Worm (Caenorhabditis elegans) whole organism, L4 larva: ENCODE results near the gene nlp-27.

Experiments
- D1046.2 ChIP-seq: fragments of 200-800 bp; sonication (Bioruptor generic); IDR thresholded peaks from 2 replicates; pipeline ENCODE4 v1.3.6; 2022; ENCODE audit warnings: missing genetic modification characterization, missing compliant biosample characterization
- F37D6.2 ChIP-seq: sonication (generic microtip); optimal IDR thresholded peaks from 2 replicates; lab custom pipeline; 2016; ENCODE audit warnings: mild to moderate bottlenecking, missing genetic modification characterization, missing compliant biosample characterization
- F44E2.7 ChIP-seq: fragments of 200-800 bp; sonication (Bioruptor generic); IDR thresholded peaks from 2 replicates; pipeline ENCODE4 v2.1.2; 2022; ENCODE audit warnings: missing genetic modification characterization, missing compliant biosample characterization
- F49E8.2 ChIP-seq: sonication (generic microtip); optimal IDR thresholded peaks from 2 replicates; lab custom pipeline; 2016; ENCODE audit warnings: missing compliant biosample characterization, mild to moderate bottlenecking, missing genetic modification characterization, borderline replicate concordance
- T26A8.4 ChIP-seq: fragments of 200-800 bp; sonication (Bioruptor generic); IDR thresholded peaks from 2 replicates; pipeline ENCODE4 v1.3.6; 2022; ENCODE audit warnings: missing genetic modification characterization, missing compliant biosample characterization
- Y105C5A.15 ChIP-seq: fragments of 200-800 bp; sonication (Bioruptor generic); IDR thresholded peaks from 2 replicates; pipeline ENCODE4 v1.3.6; 2022; ENCODE audit warnings: missing genetic modification characterization, missing compliant biosample characterization
- Y48G9A.11 ChIP-seq: fragments of 200-800 bp; sonication (Bioruptor generic); IDR thresholded peaks from 2 replicates; pipeline ENCODE4 v1.3.6; 2022; ENCODE audit warnings: missing genetic modification reagents, missing genetic modification characterization, missing compliant biosample characterization
- aha-1 ChIP-seq: fragments of 150-350 bp; peaks from one replicate; lab custom pipeline; 2014; ENCODE audit warnings: missing biosample characterization, missing genetic modification characterization
- ceh-20 ChIP-seq: fragments of 200-800 bp; sonication (Bioruptor generic); IDR thresholded peaks from 2 replicates; pipeline ENCODE4 v1.3.6; 2022; ENCODE audit warnings: missing genetic modification reagents, missing genetic modification characterization, missing compliant biosample characterization
- ceh-44 ChIP-seq: fragments of 200-800 bp; sonication (Bioruptor generic); IDR thresholded peaks from 2 replicates; pipeline ENCODE4 v1.3.6; 2022; ENCODE audit warnings: missing genetic modification reagents, missing genetic modification characterization, missing compliant biosample characterization
- ceh-62 ChIP-seq: sonication (generic microtip); optimal IDR thresholded peaks from 2 replicates; lab custom pipeline; 2017; ENCODE audit warnings: missing biosample characterization, missing genetic modification characterization
- ceh-82 ChIP-seq: sonication (generic microtip); optimal IDR thresholded peaks from 2 replicates; lab custom pipeline; 2017; ENCODE audit warnings: missing biosample characterization, missing genetic modification characterization
- daf-16 ChIP-seq, 3 experiments: sonication (generic microtip); optimal IDR thresholded peaks; 2 replicates each; lab custom pipeline; 2016 to 2017; ENCODE audit warnings: missing genetic modification characterization in 3 of 3, missing genetic modification reagents in 3 of 3, mild to moderate bottlenecking in 2 of 3, missing compliant biosample characterization in 2 of 3, missing biosample characterization in 1 of 3, moderate library complexity in 1 of 3
- egl-27 ChIP-seq: sonication (generic microtip); optimal IDR thresholded peaks from 3 replicates; lab custom pipeline; 2017; ENCODE audit warnings: missing biosample characterization, missing genetic modification reagents, missing genetic modification characterization
- egl-43 ChIP-seq: fragments of 200-800 bp; sonication (Bioruptor generic); IDR thresholded peaks from 2 replicates; pipeline ENCODE4 v1.3.6; 2022; ENCODE audit warnings: missing genetic modification reagents, missing genetic modification characterization, missing compliant biosample characterization
- fkh-10 ChIP-seq: fragments of 150-350 bp; optimal IDR thresholded peaks from 2 replicates; lab custom pipeline; 2014; ENCODE audit warnings: missing biosample characterization, missing genetic modification reagents, missing genetic modification characterization
- lin-1 ChIP-seq: fragments of 200-800 bp; sonication (Bioruptor generic); IDR thresholded peaks from 2 replicates; pipeline ENCODE4 v1.3.6; 2022; ENCODE audit warnings: missing genetic modification reagents, missing genetic modification characterization, missing compliant biosample characterization
- madf-5 ChIP-seq, 2 experiments: fragments of 200-800 bp; sonication (Bioruptor generic); IDR thresholded peaks; 2 replicates each; pipeline ENCODE4 v1.3.6; 2022; ENCODE audit warnings: missing compliant biosample characterization in 2 of 2, missing genetic modification characterization in 2 of 2
- mdl-1 ChIP-seq, 2 experiments: fragments of 150-350 bp in 1 of 2; sonication (generic microtip) in 1 of 2; optimal IDR thresholded peaks; 2 replicates each; lab custom pipeline; 2014 to 2017; ENCODE audit warnings: missing biosample characterization in 2 of 2, missing genetic modification characterization in 2 of 2
- nhr-10 ChIP-seq: fragments of 150-350 bp; optimal IDR thresholded peaks from 2 replicates; lab custom pipeline; 2014; ENCODE audit warnings: missing biosample characterization, missing genetic modification characterization
- nhr-28 ChIP-seq: fragments of 150-350 bp; optimal IDR thresholded peaks from 2 replicates; lab custom pipeline; 2014; ENCODE audit warnings: missing biosample characterization, missing genetic modification characterization
- nhr-48 ChIP-seq: sonication (generic microtip); optimal IDR thresholded peaks from 2 replicates; lab custom pipeline; 2016; ENCODE audit warnings: mild to moderate bottlenecking, missing genetic modification characterization, missing compliant biosample characterization
- nhr-76 ChIP-seq: fragments of 150-350 bp; optimal IDR thresholded peaks from 2 replicates; lab custom pipeline; 2014; ENCODE audit warnings: missing biosample characterization, missing genetic modification characterization
- nhr-77 ChIP-seq: fragments of 150-350 bp; optimal IDR thresholded peaks from 2 replicates; lab custom pipeline; 2014; ENCODE audit warnings: missing biosample characterization, missing genetic modification characterization
- pha-4 ChIP-seq, 2 experiments: fragments of 150-350 bp in 1 of 2; fragments of 200-800 bp in 1 of 2; sonication (Bioruptor generic) in 1 of 2; IDR thresholded peaks in 1 of 2; optimal IDR thresholded peaks in 1 of 2; 2 replicates each; pipeline versions ENCODE4 v1.3.6 to Lab custom; 2014 to 2022; ENCODE audit warnings: missing genetic modification characterization in 2 of 2, missing genetic modification reagents in 2 of 2, missing biosample characterization in 1 of 2, missing compliant biosample characterization in 1 of 2
- pqm-1 ChIP-seq: sonication (generic microtip); optimal IDR thresholded peaks from 2 replicates; lab custom pipeline; 2017; ENCODE audit warnings: missing biosample characterization, missing genetic modification characterization
- snpc-1.2 ChIP-seq: fragments of 200-800 bp; sonication (Bioruptor generic); IDR thresholded peaks from 2 replicates; pipeline ENCODE4 v1.3.6; 2022; ENCODE audit warnings: missing genetic modification reagents, missing genetic modification characterization, missing compliant biosample characterization
- snpc-4 ChIP-seq: fragments of 150-350 bp; optimal IDR thresholded peaks from 2 replicates; lab custom pipeline; 2014; ENCODE audit warnings: missing biosample characterization, missing genetic modification characterization
- spr-1 ChIP-seq: sonication (generic microtip); optimal IDR thresholded peaks from 2 replicates; lab custom pipeline; 2016; ENCODE audit warnings: mild to moderate bottlenecking, missing genetic modification characterization, missing compliant biosample characterization
- unc-62 ChIP-seq, 3 experiments: fragments of 150-350 bp in 1 of 3; sonication (generic microtip); optimal IDR thresholded peaks in 2 of 3; peaks in 1 of 3; 1 replicate in 1 of 3; 2 replicates in 2 of 3; lab custom pipeline; 2014 to 2017; ENCODE audit warnings: missing biosample characterization in 3 of 3, missing genetic modification characterization in 3 of 3, missing genetic modification reagents in 3 of 3, missing genotype in 1 of 3
- vab-7 ChIP-seq: fragments of 200-800 bp; sonication (Bioruptor generic); IDR thresholded peaks from 2 replicates; pipeline ENCODE4 v1.3.6; 2022; ENCODE audit warnings: missing genetic modification reagents, missing genetic modification characterization, missing compliant biosample characterization

Gene nlp-27

ce11 chrV:3945053-3945452 lies 44.1 kb upstream of the nlp-27 start, which contains the start of gene cyp-35B3:
TSS of gene cyp-35B3 (plus strand) at chrV:3945353.
- TF ChIP-seq snpc-4 (tag; lab: Kevin White, UChicago) (no peak), F37D6.2 (tag; lab: Kevin White, UChicago) (no peak), snpc-1.2 (GFP tag; lab: Robert Waterston, UW) (no peak), lin-1 (GFP tag; lab: Robert Waterston, UW) (no peak)

- TF ChIP-seq aha-1 (tag; lab: Kevin White, UChicago) (peak; percentile 65), daf-16 (GFP tag; optimal IDR thresholded peaks at IDR 0.05; lab: Kevin White, UChicago) (no peak), daf-16 (tag; optimal IDR thresholded peaks at IDR 0.05; lab: Kevin White, UChicago) (peak; percentile 66), D1046.2 (GFP tag; lab: Robert Waterston, UW) (no peak)
Observed at ce11 chrV:3949723-3950122, 39.5 kb upstream of the nlp-27 start, which contains the start of gene dach-1. TSS of gene dach-1 (plus strand) at chrV:3950023.

- TF ChIP-seq nhr-77 (tag; lab: Kevin White, UChicago) (no peak), ceh-62 (tag; lab: Kevin White, UChicago) (no peak), F44E2.7 (GFP tag; lab: Robert Waterston, UW) (no peak), F37D6.2 (tag; lab: Kevin White, UChicago) (no peak), nhr-10 (tag; lab: Kevin White, UChicago) (no peak), vab-7 (GFP tag; lab: Robert Waterston, UW) (no peak), pqm-1 (tag; lab: Kevin White, UChicago) (no peak), madf-5 (GFP tag; IDR thresholded peaks at IDR 0.05; lab: Robert Waterston, UW) (no peak), Y105C5A.15 (no peak), F49E8.2 (tag; lab: Kevin White, UChicago) (no peak), T26A8.4 (no peak), Y48G9A.11 (GFP tag; lab: Robert Waterston, UW) (no peak), unc-62 (GFP tag; optimal IDR thresholded peaks at IDR 0.05 in 1 of 2; lab: Kevin White, UChicago) (no peak), unc-62 (tag; optimal IDR thresholded peaks at IDR 0.05; lab: Kevin White, UChicago) (no peak), egl-27 (tag; lab: Kevin White, UChicago) (no peak), mdl-1 (tag; optimal IDR thresholded peaks at IDR 0.05; lab: Kevin White, UChicago) (no peak), ceh-20 (GFP tag; lab: Robert Waterston, UW) (no peak), aha-1 (tag; lab: Kevin White, UChicago) (no peak)
Observed at ce11 chrV:3953739-3954138, 35.4 kb upstream of the nlp-27 start, which contains the start of gene str-247. TSS of gene str-247 (plus strand) at chrV:3954039.

DNA sequence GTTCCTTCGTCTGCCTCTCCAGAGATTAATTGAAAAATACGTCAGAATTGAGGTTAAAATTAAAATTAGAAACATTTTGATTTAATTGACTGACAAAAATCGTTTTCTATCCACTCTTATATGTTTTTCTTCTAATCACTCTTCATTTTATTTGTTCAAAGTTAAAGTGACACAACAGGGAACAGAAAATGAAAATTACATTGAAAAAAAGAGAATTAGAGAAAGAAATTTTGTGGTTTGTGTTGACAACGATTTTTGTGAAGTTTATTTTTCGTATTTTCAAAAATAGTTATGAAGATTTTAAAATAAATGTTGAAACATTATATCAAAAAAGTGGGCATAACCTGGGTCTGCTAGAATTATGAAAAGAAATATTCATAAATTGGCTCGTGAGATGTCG lies 31.6 kb upstream of the nlp-27 start, which contains the start of gene cyp-34A5:
Gene cyp-34A5 (minus strand): TSS at position 101 of the 400 bp plus-strand sequence.
- no peak for TF ChIP-seq nhr-48 (tag; lab: Kevin White, UChicago)
- peak; percentile 49 for TF ChIP-seq nhr-28 (tag; lab: Kevin White, UChicago)

DNA sequence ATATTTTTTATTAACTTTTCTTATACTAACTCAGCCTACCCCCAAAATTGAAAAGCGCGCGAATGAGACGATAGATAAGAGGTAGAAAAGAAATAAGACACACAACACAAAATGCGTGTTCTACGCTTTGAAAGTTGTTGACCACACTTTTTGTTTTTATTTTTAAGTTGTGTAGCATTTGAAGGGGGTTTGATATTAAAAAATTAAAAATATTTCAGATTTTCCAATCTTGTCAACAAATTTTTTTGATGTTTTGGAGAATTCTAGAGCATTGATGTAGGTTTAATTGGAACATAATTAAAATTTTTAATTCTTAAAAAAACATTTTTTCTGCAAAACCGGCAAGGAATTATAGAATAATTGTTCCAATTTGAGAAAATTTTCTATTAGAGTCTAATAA lies 27.9 kb upstream of the nlp-27 start, which contains the start of gene cyp-34A6:
Gene cyp-34A6 (minus strand): TSS at position 101 of the 400 bp plus-strand sequence.
- TF ChIP-seq ceh-44 (GFP tag; lab: Robert Waterston, UW) (no peak), daf-16 (GFP tag; optimal IDR thresholded peaks at IDR 0.05; lab: Kevin White, UChicago) (no peak), daf-16 (tag; optimal IDR thresholded peaks at IDR 0.05; lab: Kevin White, UChicago) (peak; percentile 49)

DNA sequence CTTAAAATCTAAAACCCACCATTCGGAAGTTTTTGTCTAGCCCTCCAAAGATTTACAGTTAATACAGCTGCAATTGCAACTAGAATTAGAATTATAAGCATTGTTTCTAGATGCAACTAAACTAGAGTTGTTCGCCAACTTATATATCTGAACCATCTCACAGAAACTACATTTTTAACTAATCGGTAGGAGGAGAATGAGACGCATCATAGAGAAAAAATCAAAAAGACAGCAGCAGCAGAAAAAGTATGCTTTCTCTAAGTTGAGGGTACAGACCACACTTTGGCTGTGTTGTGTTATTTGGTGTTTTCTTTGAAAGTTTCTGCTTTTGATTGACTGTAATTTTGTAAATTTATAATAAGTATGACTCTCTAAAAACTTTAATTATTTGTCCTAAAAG lies 25.5 kb upstream of the nlp-27 start, which contains the start of gene cyp-34A7:
Gene cyp-34A7 (minus strand): TSS at position 101 of the 400 bp plus-strand sequence.
- TF ChIP-seq egl-43 (no peak), pha-4 (GFP tag; IDR thresholded peaks at IDR 0.05; lab: Robert Waterston, UW) (no peak), pha-4 (tag; optimal IDR thresholded peaks at IDR 0.05; lab: Kevin White, UChicago) (no peak), nhr-76 (no peak), fkh-10 (GFP tag; lab: Kevin White, UChicago) (no peak), ceh-82 (tag; lab: Kevin White, UChicago) (no peak), spr-1 (tag; lab: Kevin White, UChicago) (no peak), nhr-28 (tag; lab: Kevin White, UChicago) (peak; percentile 42)
